Worm (Caenorhabditis elegans) whole organism, L2 larva: ENCODE results near the gene T07F12.2.

Experiments
- C34F6.9 ChIP-seq: fragments of 150-350 bp; optimal IDR thresholded peaks from 2 replicates; lab custom pipeline; 2014; ENCODE audit warnings: missing biosample characterization, missing genetic modification characterization
- Y55F3AM.14 ChIP-seq: fragments of 200-800 bp; sonication (Bioruptor generic); optimal IDR thresholded peaks from 2 replicates; lab custom pipeline; 2018; ENCODE audit warnings: mild to moderate bottlenecking, missing genetic modification characterization, missing compliant biosample characterization
- aly-2 ChIP-seq: fragments of 150-350 bp; optimal IDR thresholded peaks from 2 replicates; lab custom pipeline; 2014; ENCODE audit warnings: missing biosample characterization, missing genetic modification characterization
- ama-1 ChIP-seq: fragments of 150-350 bp; optimal IDR thresholded peaks from 2 replicates; lab custom pipeline; 2018; ENCODE audit warnings: inconsistent platforms
- blmp-1 ChIP-seq: sonication (generic microtip); optimal IDR thresholded peaks from 2 replicates; lab custom pipeline; 2017; ENCODE audit warnings: missing genetic modification characterization, mild to moderate bottlenecking, missing compliant biosample characterization, antibody characterized with exemption, moderate library complexity; ENCODE audit not compliant: insufficient read depth
- ceh-16 ChIP-seq: fragments of 150-350 bp; optimal IDR thresholded peaks from 2 replicates; lab custom pipeline; 2014; ENCODE audit warnings: missing biosample characterization, missing genetic modification characterization
- ceh-82 ChIP-seq: fragments of 150-350 bp; optimal IDR thresholded peaks from 2 replicates; lab custom pipeline; 2014; ENCODE audit warnings: missing biosample characterization, missing genetic modification characterization
- crh-2 ChIP-seq: sonication (generic microtip); optimal IDR thresholded peaks from 2 replicates; lab custom pipeline; 2017; ENCODE audit warnings: missing biosample characterization, missing genetic modification characterization
- egl-27 ChIP-seq: sonication (generic microtip); optimal IDR thresholded peaks from 3 replicates; lab custom pipeline; 2017; ENCODE audit warnings: missing biosample characterization, missing genetic modification reagents, missing genetic modification characterization
- elt-1 ChIP-seq: fragments of 150-350 bp; optimal IDR thresholded peaks from 2 replicates; lab custom pipeline; 2014; ENCODE audit warnings: missing biosample characterization, missing genetic modification characterization
- fos-1 ChIP-seq: fragments of 150-350 bp; optimal IDR thresholded peaks from 2 replicates; lab custom pipeline; 2014; ENCODE audit warnings: missing biosample characterization, missing genetic modification characterization
- gmeb-1 ChIP-seq: fragments of 150-350 bp; optimal IDR thresholded peaks from 2 replicates; lab custom pipeline; 2014; ENCODE audit warnings: missing biosample characterization, missing genetic modification characterization
- lin-13 ChIP-seq: fragments of 150-350 bp; optimal IDR thresholded peaks from 2 replicates; lab custom pipeline; 2014; ENCODE audit warnings: missing biosample characterization, missing genetic modification reagents, missing genetic modification characterization
- lin-39 ChIP-seq: fragments of 150-350 bp; optimal IDR thresholded peaks from 2 replicates; lab custom pipeline; 2014; ENCODE audit warnings: missing biosample characterization, missing genetic modification reagents, missing genetic modification characterization
- mab-5 ChIP-seq: fragments of 150-350 bp; optimal IDR thresholded peaks from 2 replicates; lab custom pipeline; 2014; ENCODE audit warnings: missing biosample characterization, missing genetic modification characterization
- mbf-1 ChIP-seq: sonication (generic microtip); optimal IDR thresholded peaks from 2 replicates; lab custom pipeline; 2017; ENCODE audit warnings: missing biosample characterization, missing genetic modification characterization
- mdl-1 ChIP-seq, 2 experiments: fragments of 150-350 bp in 1 of 2; sonication (generic microtip) in 1 of 2; optimal IDR thresholded peaks; 2 replicates each; lab custom pipeline; 2017; ENCODE audit warnings: missing biosample characterization in 2 of 2, missing genetic modification characterization in 2 of 2
- nhr-10 ChIP-seq: sonication (generic microtip); optimal IDR thresholded peaks from 2 replicates; lab custom pipeline; 2017; ENCODE audit warnings: missing biosample characterization, missing genetic modification characterization
- nhr-129 ChIP-seq: fragments of 150-350 bp; optimal IDR thresholded peaks from 2 replicates; lab custom pipeline; 2014; ENCODE audit warnings: missing biosample characterization, missing genetic modification characterization
- nhr-23 ChIP-seq: fragments of 150-350 bp; optimal IDR thresholded peaks from 2 replicates; lab custom pipeline; 2014; ENCODE audit warnings: missing biosample characterization, missing genetic modification reagents, missing genetic modification characterization
- nhr-25 ChIP-seq: fragments of 150-350 bp; sonication (generic microtip); optimal IDR thresholded peaks from 3 replicates; lab custom pipeline; 2014; ENCODE audit warnings: missing biosample characterization, missing genetic modification characterization
- nhr-77 ChIP-seq: fragments of 150-350 bp; optimal IDR thresholded peaks from 2 replicates; lab custom pipeline; 2014; ENCODE audit warnings: missing biosample characterization, missing genetic modification characterization
- sem-4 ChIP-seq: fragments of 150-350 bp; optimal IDR thresholded peaks from 2 replicates; lab custom pipeline; 2014; ENCODE audit warnings: missing biosample characterization, missing genetic modification reagents, missing genetic modification characterization
- skn-1 ChIP-seq: sonication (generic microtip); optimal IDR thresholded peaks from 2 replicates; lab custom pipeline; 2017; ENCODE audit warnings: missing biosample characterization, missing genetic modification characterization
- sma-3 ChIP-seq: sonication (generic microtip); optimal IDR thresholded peaks from 2 replicates; lab custom pipeline; 2016; ENCODE audit warnings: missing genetic modification reagents, missing genetic modification characterization, missing compliant biosample characterization
- sma-9 ChIP-seq, 2 experiments: fragments of 150-350 bp in 1 of 2; sonication (generic microtip) in 1 of 2; optimal IDR thresholded peaks; 2 replicates each; lab custom pipeline; 2014 to 2016; ENCODE audit warnings: missing genetic modification characterization in 2 of 2, mild to moderate bottlenecking in 1 of 2, missing biosample characterization in 1 of 2, missing compliant biosample characterization in 1 of 2, missing genetic modification reagents in 1 of 2, moderate library complexity in 1 of 2
- snpc-4 ChIP-seq: fragments of 150-350 bp; optimal IDR thresholded peaks from 2 replicates; lab custom pipeline; 2014; ENCODE audit warnings: missing biosample characterization, missing genetic modification characterization
- unc-39 ChIP-seq: fragments of 150-350 bp; optimal IDR thresholded peaks from 2 replicates; lab custom pipeline; 2014; ENCODE audit warnings: missing biosample characterization, missing genetic modification characterization
- unc-62 ChIP-seq: fragments of 150-350 bp; optimal IDR thresholded peaks from 2 replicates; lab custom pipeline; 2014; ENCODE audit warnings: missing biosample characterization, missing genetic modification reagents, missing genetic modification characterization
- ztf-11 ChIP-seq: sonication (generic microtip); optimal IDR thresholded peaks from 2 replicates; lab custom pipeline; 2017; ENCODE audit warnings: missing biosample characterization, missing genetic modification characterization
- ztf-4 ChIP-seq: fragments of 150-350 bp; optimal IDR thresholded peaks from 2 replicates; lab custom pipeline; 2014; ENCODE audit warnings: missing biosample characterization, missing genetic modification characterization

Gene T07F12.2

ce11 chrX:4844765-4845164, 45.3 kb upstream of the T07F12.2 start:
- TF ChIP-seq aly-2 (tag; lab: Kevin White, UChicago) (no peak), ceh-16 (tag; lab: Kevin White, UChicago) (no peak), nhr-77 (tag; lab: Kevin White, UChicago) (no peak), ceh-82 (tag; lab: Kevin White, UChicago) (no peak)

- no peak for TF ChIP-seq lin-13 (GFP tag; lab: Kevin White, UChicago)
- TF ChIP-seq egl-27 (tag; lab: Kevin White, UChicago) = no peak
- TF ChIP-seq C34F6.9 (tag; lab: Kevin White, UChicago) = peak; percentile 55
- TF ChIP-seq crh-2 (tag; lab: Kevin White, UChicago) = peak; percentile 73
- no peak for TF ChIP-seq blmp-1 (tag; lab: Kevin White, UChicago)
- no peak for TF ChIP-seq gmeb-1 (tag; lab: Kevin White, UChicago)
- TF ChIP-seq unc-62 (GFP tag; lab: Kevin White, UChicago) = no peak
- TF ChIP-seq nhr-129 = peak; percentile 32
- no peak for TF ChIP-seq ztf-4 (tag; lab: Kevin White, UChicago)
- no peak for TF ChIP-seq ceh-16 (tag; lab: Kevin White, UChicago)
- TF ChIP-seq sma-9 (GFP tag; optimal IDR thresholded peaks at IDR 0.05; lab: Kevin White, UChicago) = peak; percentile 62
- no peak for TF ChIP-seq sma-9 (tag; optimal IDR thresholded peaks at IDR 0.05; lab: Kevin White, UChicago)
- peak; percentile 0 for TF ChIP-seq sma-3 (GFP tag; lab: Kevin White, UChicago)
- TF ChIP-seq fos-1 = peak; percentile 89
- no peak for TF ChIP-seq ama-1
- TF ChIP-seq, all 48 proteins: peak for 6
These were observed 37.0 kb upstream of the T07F12.2 start, which contains the start of gene F39C12.1 for ce11 chrX:4853060-4853459. F39C12.1 (minus strand) TSS chrX:4853195.

DNA sequence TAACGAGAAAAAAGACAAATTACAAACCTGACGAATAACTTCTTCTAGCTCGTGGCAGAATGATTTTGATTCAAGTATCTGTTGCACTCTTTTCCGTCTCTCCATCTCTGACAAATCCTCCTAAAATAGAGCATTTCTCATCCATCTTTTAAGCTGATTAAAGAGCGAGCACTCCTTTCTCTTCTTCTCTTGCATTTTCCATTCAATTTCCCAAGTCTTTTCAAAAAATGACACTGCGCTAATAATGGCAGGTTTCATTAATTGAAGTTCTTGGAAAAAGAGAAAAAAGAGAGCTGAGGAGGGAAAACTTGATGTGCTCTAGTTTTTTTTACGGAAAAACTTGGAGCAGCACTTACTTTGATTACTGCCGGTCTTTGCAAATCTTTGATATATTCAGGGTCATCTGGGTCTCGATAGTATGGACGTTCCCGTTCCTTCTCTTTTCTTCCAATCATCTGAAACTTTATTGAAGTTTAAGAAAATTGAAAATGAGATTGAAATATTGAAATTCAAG, 30.4 kb upstream of the T07F12.2 start, which contains the start of gene add-1:
TSS of gene add-1 (minus strand) at position 464 of the 514 bp plus-strand sequence.
- TF ChIP-seq sem-4 (tag; lab: Kevin White, UChicago) = no peak
- TF ChIP-seq lin-13 (GFP tag; lab: Kevin White, UChicago) = no peak
- TF ChIP-seq C34F6.9 (tag; lab: Kevin White, UChicago) = peak; percentile 35
- TF ChIP-seq sma-9 (GFP tag; optimal IDR thresholded peaks at IDR 0.05; lab: Kevin White, UChicago) = peak; percentile 40
- no peak for TF ChIP-seq sma-9 (tag; optimal IDR thresholded peaks at IDR 0.05; lab: Kevin White, UChicago)
- no peak for TF ChIP-seq mbf-1 (tag; lab: Kevin White, UChicago)
- TF ChIP-seq snpc-4 (tag; lab: Kevin White, UChicago) = no peak
- no peak for TF ChIP-seq Y55F3AM.14 (GFP tag; lab: Kevin White, UChicago)
- TF ChIP-seq ztf-4 (tag; lab: Kevin White, UChicago) = no peak
- TF ChIP-seq elt-1 = no peak
- TF ChIP-seq ama-1 = no peak

ce11 chrX:4861413-4861812, 28.6 kb upstream of the T07F12.2 start:
- TF ChIP-seq nhr-10 (tag; lab: Kevin White, UChicago) = no peak
- peak; percentile 2 for TF ChIP-seq gmeb-1 (tag; lab: Kevin White, UChicago)
- peak; percentile 37 for TF ChIP-seq nhr-25 (tag; lab: Kevin White, UChicago)
- TF ChIP-seq, all 48 proteins: peak for 2

DNA sequence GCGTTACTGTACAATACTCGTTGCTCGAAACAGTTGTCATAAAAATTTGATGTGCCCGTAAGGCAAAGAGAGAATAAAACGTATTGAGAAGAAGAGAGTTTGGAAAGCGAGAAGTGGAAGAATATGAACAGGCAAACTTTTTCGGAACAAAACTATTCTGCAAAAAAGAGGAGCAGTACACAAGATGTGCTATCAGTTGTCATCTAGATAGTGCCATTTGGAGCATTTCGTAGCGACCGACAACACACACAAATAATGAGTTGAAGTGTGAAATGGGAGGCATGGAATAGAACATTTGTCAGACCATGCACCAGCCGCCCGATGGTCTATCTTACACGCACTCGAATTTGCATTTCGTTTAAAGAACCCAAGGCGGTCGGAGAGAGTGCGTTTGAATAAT, 28.0 kb upstream of the T07F12.2 start:
- TF ChIP-seq mdl-1 (tag; optimal IDR thresholded peaks at IDR 0.05; lab: Kevin White, UChicago) = no peak
- TF ChIP-seq unc-39 (tag; lab: Kevin White, UChicago) = no peak
- TF ChIP-seq fos-1 = peak; percentile 37

DNA sequence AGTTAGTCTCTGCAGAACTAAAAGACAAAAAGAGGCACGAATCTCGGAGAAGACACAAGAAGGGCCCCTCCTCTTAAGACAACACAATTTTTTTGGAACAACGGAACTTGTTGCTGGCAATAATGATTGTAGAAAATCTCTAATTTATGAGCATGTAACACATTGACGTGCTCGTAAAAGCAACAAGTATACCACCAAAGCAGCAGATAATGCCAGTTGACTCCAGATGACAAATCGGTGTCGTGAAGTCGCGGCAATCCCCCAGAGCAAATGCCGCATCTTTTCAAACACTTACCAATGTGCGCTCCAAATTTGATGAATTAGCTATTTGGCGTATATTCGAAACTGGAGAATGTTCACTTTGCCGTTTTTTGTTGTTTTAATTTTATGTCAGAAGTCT, 25.8 kb upstream of the T07F12.2 start:
- no peak for TF ChIP-seq ceh-82 (tag; lab: Kevin White, UChicago)
- TF ChIP-seq mab-5 (tag; lab: Kevin White, UChicago) = peak; percentile 14

DNA sequence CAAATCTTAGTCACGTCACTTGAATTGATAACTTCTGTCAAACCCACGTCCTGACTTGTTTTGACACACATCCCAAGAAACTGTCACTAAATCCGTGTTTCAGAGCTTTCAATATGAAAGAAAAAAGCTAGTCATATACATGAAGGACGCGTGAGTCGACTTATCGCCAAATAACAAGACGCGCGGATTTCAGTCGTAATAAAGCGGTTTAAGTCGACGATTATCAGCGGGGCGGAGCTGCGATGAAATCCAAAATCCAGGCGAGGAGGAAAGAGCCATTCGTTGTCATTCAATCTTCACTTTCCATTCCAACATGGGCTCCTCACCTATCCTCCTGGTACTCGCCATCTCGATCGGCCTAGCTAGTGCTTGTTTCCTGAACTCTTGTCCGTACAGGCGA, 24.2 kb upstream of the T07F12.2 start, which contains the start of gene ntc-1:
TSS of gene ntc-1 (plus strand) at position 301 of the 400 bp plus-strand sequence.
- no peak for TF ChIP-seq lin-39 (tag; lab: Kevin White, UChicago)
- TF ChIP-seq C34F6.9 (tag; lab: Kevin White, UChicago) = no peak
- no peak for TF ChIP-seq nhr-23 (tag; lab: Kevin White, UChicago)
- no peak for TF ChIP-seq ama-1
- TF ChIP-seq ztf-4 (tag; lab: Kevin White, UChicago) = no peak
- TF ChIP-seq ztf-11 = no peak
- no peak for TF ChIP-seq skn-1 (tag; lab: Kevin White, UChicago)
- no peak for TF ChIP-seq ceh-82 (tag; lab: Kevin White, UChicago)
